Fruit fly (Drosophila melanogaster) whole organism, embryonic: ENCODE results near the gene AstA-R1.
A peak's percentile ranks its signal among the peaks of the same experiment; 100 is the strongest.

ENCODE experiments used
- CG10209 ChIP-seq: fragments of 200-800 bp; sonication (Bioruptor generic); optimal IDR thresholded peaks from 3 replicates; lab custom pipeline; 2017; ENCODE audit warnings: missing biosample characterization, mild to moderate bottlenecking, missing genetic modification characterization, missing genetic modification reagents
- CG1024 ChIP-seq: fragments of 200-800 bp; sonication (Bioruptor generic); IDR thresholded peaks from 2 replicates; pipeline ENCODE4 v1.3.6; 2022; ENCODE audit warnings: missing biosample characterization, missing genetic modification characterization
- CG1233 ChIP-seq: fragments of 200-800 bp; sonication (Bioruptor generic); optimal IDR thresholded peaks from 4 replicates; lab custom pipeline; 2018; ENCODE audit warnings: missing biosample characterization, mild to moderate bottlenecking, missing genetic modification characterization
- CG12744 ChIP-seq: fragments of 200-800 bp; sonication (Bioruptor generic); optimal IDR thresholded peaks from 2 replicates; lab custom pipeline; 2016; ENCODE audit warnings: missing biosample characterization, missing genetic modification characterization
- CG12942 ChIP-seq: fragments of 200-800 bp; sonication (Bioruptor generic); optimal IDR thresholded peaks from 3 replicates; lab custom pipeline; 2016; ENCODE audit warnings: missing biosample characterization, missing genetic modification characterization
- CG14014 ChIP-seq: fragments of 200-800 bp; sonication (Bioruptor generic); IDR thresholded peaks from 2 replicates; pipeline ENCODE4 v1.3.6; 2022; ENCODE audit warnings: missing biosample characterization, missing genetic modification characterization
- CG15696 ChIP-seq: fragments of 200-800 bp; sonication (Bioruptor generic); optimal IDR thresholded peaks from 2 replicates; lab custom pipeline; 2019; ENCODE audit warnings: missing biosample characterization, mild to moderate bottlenecking, missing genetic modification characterization, moderate library complexity
- CG17186 ChIP-seq: fragments of 200-800 bp; sonication (Bioruptor generic); optimal IDR thresholded peaks from 3 replicates; lab custom pipeline; 2017; ENCODE audit warnings: missing biosample characterization, missing genetic modification reagents, missing genetic modification characterization
- CG30431 ChIP-seq: fragments of 200-800 bp; sonication (Bioruptor generic); optimal IDR thresholded peaks from 2 replicates; lab custom pipeline; 2017; ENCODE audit warnings: missing biosample characterization, missing genetic modification characterization
- CG3065 ChIP-seq: fragments of 200-800 bp; sonication (Bioruptor generic); optimal IDR thresholded peaks from 2 replicates; lab custom pipeline; 2016; ENCODE audit warnings: missing biosample characterization, missing genetic modification characterization
- CG3163 ChIP-seq: fragments of 200-800 bp; sonication (Bioruptor generic); optimal IDR thresholded peaks from 3 replicates; lab custom pipeline; 2016; ENCODE audit warnings: missing biosample characterization, missing genetic modification characterization
- CG3281 ChIP-seq: fragments of 200-800 bp; sonication (Bioruptor generic); optimal IDR thresholded peaks from 3 replicates; lab custom pipeline; 2017; ENCODE audit warnings: missing biosample characterization, mild to moderate bottlenecking, missing genetic modification characterization
- CG3838 ChIP-seq: fragments of 200-800 bp; sonication (Bioruptor generic); optimal IDR thresholded peaks from 3 replicates; lab custom pipeline; 2016; ENCODE audit warnings: missing biosample characterization, missing genetic modification characterization
- CG4424 ChIP-seq: fragments of 200-800 bp; sonication (Bioruptor generic); optimal IDR thresholded peaks from 3 replicates; lab custom pipeline; 2016; ENCODE audit warnings: missing biosample characterization, missing genetic modification characterization
- CG4730 ChIP-seq: fragments of 200-800 bp; sonication (Bioruptor generic); IDR thresholded peaks from 2 replicates; pipeline ENCODE4 v1.3.6; 2022; ENCODE audit warnings: missing biosample characterization, missing genetic modification characterization
- CG6175 ChIP-seq: fragments of 200-800 bp; sonication (Bioruptor generic); IDR thresholded peaks from 3 replicates; pipeline ENCODE4 v1.3.6; 2022; ENCODE audit warnings: missing biosample characterization, missing genetic modification characterization
- CG6765 ChIP-seq: fragments of 200-800 bp; sonication (Bioruptor generic); optimal IDR thresholded peaks from 3 replicates; lab custom pipeline; 2017; ENCODE audit warnings: missing biosample characterization, mild to moderate bottlenecking, missing genetic modification characterization
- CG6791 ChIP-seq: fragments of 200-800 bp; sonication (Bioruptor generic); IDR thresholded peaks from 3 replicates; pipeline ENCODE4 v1.3.6; 2022; ENCODE audit warnings: missing biosample characterization, missing genetic modification characterization; ENCODE audit not compliant: partially characterized antibody
- CG6813 ChIP-seq: fragments of 200-800 bp; sonication (Bioruptor generic); optimal IDR thresholded peaks from 2 replicates; lab custom pipeline; 2017; ENCODE audit warnings: missing biosample characterization, missing genetic modification characterization, mild to moderate bottlenecking, moderate library complexity, missing genetic modification reagents
- CG8290 ChIP-seq, 3 experiments: fragments of 200-800 bp; sonication (Bioruptor generic); optimal IDR thresholded peaks; 2 replicates each; lab custom pipeline; 2016 to 2019; ENCODE audit warnings: missing biosample characterization in 3 of 3, missing genetic modification characterization in 3 of 3, mild to moderate bottlenecking in 2 of 3, moderate library complexity in 1 of 3
- CG9215 ChIP-seq: fragments of 200-800 bp; sonication (Bioruptor generic); IDR thresholded peaks from 2 replicates; pipeline ENCODE4 v1.3.6; 2022; ENCODE audit warnings: missing biosample characterization, missing genetic modification characterization
- CG9932 ChIP-seq: fragments of 200-800 bp; sonication (Bioruptor generic); IDR thresholded peaks from 2 replicates; pipeline ENCODE4 v1.3.6; 2022; ENCODE audit warnings: missing biosample characterization, missing genetic modification characterization
- CTCF ChIP-seq: fragments of 200-800 bp; sonication (Bioruptor generic); optimal IDR thresholded peaks from 2 replicates; lab custom pipeline; 2017; ENCODE audit warnings: missing biosample characterization, mild to moderate bottlenecking, missing genetic modification characterization, moderate library complexity
- Doc3 ChIP-seq: fragments of 200-800 bp; sonication (Bioruptor generic); IDR thresholded peaks from 3 replicates; pipeline ENCODE4 v1.3.6; 2022; ENCODE audit warnings: missing biosample characterization, missing genetic modification characterization; ENCODE audit not compliant: partially characterized antibody
- Dref ChIP-seq: fragments of 200-800 bp; sonication (Bioruptor generic); IDR thresholded peaks from 2 replicates; pipeline ENCODE4 v1.3.6; 2022; ENCODE audit warnings: missing biosample characterization, missing genetic modification characterization
- ERR ChIP-seq: fragments of 200-800 bp; sonication (Bioruptor generic); optimal IDR thresholded peaks from 2 replicates; lab custom pipeline; 2016; ENCODE audit warnings: missing biosample characterization, missing genetic modification characterization
- Hey ChIP-seq: fragments of 200-800 bp; sonication (Bioruptor generic); optimal IDR thresholded peaks from 3 replicates; lab custom pipeline; 2018; ENCODE audit warnings: missing biosample characterization, mild to moderate bottlenecking, missing genetic modification characterization
- Lhr ChIP-seq: fragments of 200-800 bp; sonication (Bioruptor generic); optimal IDR thresholded peaks from 3 replicates; lab custom pipeline; 2017; ENCODE audit warnings: mild to moderate bottlenecking, missing biosample characterization, missing genetic modification reagents, missing genetic modification characterization
- Lpt ChIP-seq: fragments of >200 bp; optimal IDR thresholded peaks from 2 replicates; lab custom pipeline; 2018; ENCODE audit warnings: missing biosample characterization, missing genetic modification characterization
- MTF-1 ChIP-seq: fragments of 200-800 bp; sonication (Bioruptor generic); optimal IDR thresholded peaks from 2 replicates; lab custom pipeline; 2018; ENCODE audit warnings: missing biosample characterization, mild to moderate bottlenecking, missing genetic modification characterization, borderline replicate concordance
- Med ChIP-seq: fragments of 200-800 bp; sonication (Bioruptor generic); peaks from one replicate; lab custom pipeline; 2016; ENCODE audit warnings: missing biosample characterization, missing genetic modification characterization, mild to moderate bottlenecking, inconsistent platforms, moderate library complexity
- Nf-YA ChIP-seq: fragments of 200-800 bp; sonication (Bioruptor generic); IDR thresholded peaks from 2 replicates; pipeline ENCODE4 v1.3.6; 2022; ENCODE audit warnings: missing biosample characterization, missing genetic modification characterization
- ac ChIP-seq: fragments of 200-800 bp; sonication (Bioruptor generic); optimal IDR thresholded peaks from 3 replicates; lab custom pipeline; 2017; ENCODE audit warnings: missing biosample characterization, mild to moderate bottlenecking, missing genetic modification characterization
- bowl ChIP-seq: fragments of 200-800 bp; sonication (Bioruptor generic); IDR thresholded peaks from 2 replicates; pipeline ENCODE4 v1.3.6; 2022; ENCODE audit warnings: missing biosample characterization, missing genetic modification characterization
- crc ChIP-seq: fragments of 200-800 bp; sonication (Bioruptor generic); optimal IDR thresholded peaks from 2 replicates; lab custom pipeline; 2016; ENCODE audit warnings: missing biosample characterization, missing genetic modification characterization
- dpn ChIP-seq, 2 experiments: fragments of 200-800 bp; sonication (Bioruptor generic); optimal IDR thresholded peaks; 3 replicates each; lab custom pipeline; 2016; ENCODE audit warnings: missing biosample characterization in 2 of 2, missing genetic modification characterization in 2 of 2
- exex ChIP-seq: fragments of 200-800 bp; sonication (Bioruptor generic); optimal IDR thresholded peaks from 4 replicates; lab custom pipeline; 2018; ENCODE audit warnings: missing biosample characterization, mild to moderate bottlenecking, missing genetic modification characterization, moderate library complexity
- gcm ChIP-seq: fragments of 200-800 bp; sonication (Bioruptor generic); optimal IDR thresholded peaks from 2 replicates; lab custom pipeline; 2019; ENCODE audit warnings: missing biosample characterization, mild to moderate bottlenecking, missing genetic modification characterization, moderate library complexity
- grau ChIP-seq: fragments of 200-800 bp; optimal IDR thresholded peaks from 3 replicates; lab custom pipeline; 2019; ENCODE audit warnings: missing biosample characterization, mild to moderate bottlenecking, missing genetic modification characterization, moderate library complexity
- lola ChIP-seq, 3 experiments: fragments of >200 bp in 2 of 3; fragments of 200-800 bp in 1 of 3; sonication (Bioruptor generic) in 1 of 3; optimal IDR thresholded peaks; 2 replicates each; lab custom pipeline; 2017 to 2019; ENCODE audit warnings: missing biosample characterization in 3 of 3, missing genetic modification characterization in 3 of 3, mild to moderate bottlenecking in 1 of 3, moderate library complexity in 1 of 3
- lov ChIP-seq, 2 experiments: fragments of 200-800 bp in 1 of 2; fragments of >200 bp in 1 of 2; sonication (Bioruptor generic) in 1 of 2; IDR thresholded peaks in 1 of 2; optimal IDR thresholded peaks in 1 of 2; 2 replicates in 1 of 2; 3 replicates in 1 of 2; pipeline versions ENCODE4 v1.3.6 to Lab custom; 2017 to 2022; ENCODE audit warnings: missing biosample characterization in 1 of 2, missing genetic modification characterization in 1 of 2
- nmo ChIP-seq: fragments of 200-800 bp; sonication (Bioruptor generic); optimal IDR thresholded peaks from 2 replicates; lab custom pipeline; 2018; ENCODE audit warnings: missing biosample characterization, mild to moderate bottlenecking, missing genetic modification characterization, moderate library complexity
- pfk ChIP-seq: fragments of 200-800 bp; sonication (Bioruptor generic); optimal IDR thresholded peaks from 2 replicates; lab custom pipeline; 2018; ENCODE audit warnings: missing biosample characterization, mild to moderate bottlenecking, missing genetic modification characterization, moderate library complexity
- pros ChIP-seq: fragments of 200-800 bp; sonication (Bioruptor generic); optimal IDR thresholded peaks from 3 replicates; lab custom pipeline; 2019; ENCODE audit warnings: missing biosample characterization, mild to moderate bottlenecking, missing genetic modification characterization, moderate library complexity
- sim ChIP-seq: fragments of 200-800 bp; sonication (Bioruptor generic); IDR thresholded peaks from 2 replicates; pipeline ENCODE4 v1.3.6; 2022; ENCODE audit warnings: missing biosample characterization, missing genetic modification characterization
- sna ChIP-seq: fragments of 200-800 bp; sonication (Bioruptor generic); IDR thresholded peaks from 2 replicates; pipeline ENCODE4 v1.3.6; 2022; ENCODE audit warnings: missing biosample characterization, missing genetic modification characterization; ENCODE audit not compliant: partially characterized antibody
- usp ChIP-seq: fragments of >200 bp; optimal IDR thresholded peaks from 2 replicates; lab custom pipeline; 2017; ENCODE audit warnings: missing biosample characterization, missing genetic modification characterization
- vnd ChIP-seq: fragments of 200-800 bp; sonication (Bioruptor generic); IDR thresholded peaks from 3 replicates; pipeline ENCODE4 v1.3.6; 2022; ENCODE audit warnings: missing biosample characterization, missing genetic modification characterization; ENCODE audit not compliant: partially characterized antibody

Gene AstA-R1

dm6 chrX:3545849-3546518 lies 28.4 kb upstream of the AstA-R1 start (continued):
- TF ChIP-seq CG10209 (GFP tag; lab: Kevin White, UChicago), result peak; percentile 82
- no peak for TF ChIP-seq ERR (GFP tag; lab: Kevin White, UChicago)
- TF ChIP-seq CG3065, result peak; percentile 54
- TF ChIP-seq CG17186, result peak; percentile 41
- no peak for TF ChIP-seq CG9932 (GFP tag; lab: Robert Waterston, UW)
- peak; percentile 65 for TF ChIP-seq CG6813
- TF ChIP-seq CG3838, result peak; percentile 41
- TF ChIP-seq Lhr (GFP tag; lab: Kevin White, UChicago), result peak; percentile 64
- TF ChIP-seq CG12744 (GFP tag; lab: Kevin White, UChicago), result peak; percentile 59
- no peak for TF ChIP-seq CG6175
- peak; percentile 60 for TF ChIP-seq CG1233 (GFP tag; lab: Kevin White, UChicago)
- peak; percentile 74 for TF ChIP-seq CG4730 (GFP tag; lab: Robert Waterston, UW)
- peak in 1 of 3 experiments; percentile 90 for TF ChIP-seq lola (GFP tag; optimal IDR thresholded peaks at IDR 0.05; lab: Kevin White, UChicago)
- TF ChIP-seq dpn (GFP tag; optimal IDR thresholded peaks at IDR 0.05; lab: Kevin White, UChicago), result peak; percentile 15 to 78
- no peak for TF ChIP-seq Dref (GFP tag; lab: Robert Waterston, UW)
- peak; percentile 79 for TF ChIP-seq CG4424 (GFP tag; lab: Kevin White, UChicago)
- TF ChIP-seq sna, result no peak
- TF ChIP-seq vnd (GFP tag; lab: Robert Waterston, UW), result peak; percentile 20; the same call in 1 of the 3 replicates
- peak; percentile 36 for TF ChIP-seq ac (GFP tag; lab: Kevin White, UChicago)
- TF ChIP-seq exex, result peak; percentile 10
- TF ChIP-seq CG3281 (GFP tag; lab: Kevin White, UChicago), result peak; percentile 54
- TF ChIP-seq usp, result no peak
- no peak for TF ChIP-seq crc
- no peak for TF ChIP-seq CG9215 (GFP tag; lab: Robert Waterston, UW)
- TF ChIP-seq pros (GFP tag; lab: Kevin White, UChicago), result peak; percentile 27
- peak; percentile 68 for TF ChIP-seq MTF-1 (GFP tag; lab: Kevin White, UChicago)
- no peak for TF ChIP-seq Lpt
- no peak for TF ChIP-seq bowl (GFP tag; lab: Robert Waterston, UW)
- TF ChIP-seq grau (tag; lab: Kevin White, UChicago), result peak; percentile 84
- no peak for TF ChIP-seq Doc3
- peak; percentile 84 for TF ChIP-seq CG6791 (GFP tag; lab: Robert Waterston, UW)
- TF ChIP-seq CG6765, result no peak
- peak; percentile 50 for TF ChIP-seq CG8290 (GFP tag; optimal IDR thresholded peaks at IDR 0.05; lab: Kevin White, UChicago)
- TF ChIP-seq CG8290 (tag; optimal IDR thresholded peaks at IDR 0.05; lab: Kevin White, UChicago), result peak in 1 of 2 experiments; percentile 2
- peak; percentile 82 for TF ChIP-seq CG1024 (GFP tag; lab: Robert Waterston, UW)
- peak; percentile 77 for TF ChIP-seq sim (GFP tag; lab: Robert Waterston, UW)
- TF ChIP-seq CTCF, result peak; percentile 2
- TF ChIP-seq CG30431 (GFP tag; lab: Kevin White, UChicago), result peak; percentile 69
- TF ChIP-seq gcm (GFP tag; lab: Kevin White, UChicago), result peak; percentile 93
- TF ChIP-seq Hey, result no peak
- TF ChIP-seq CG14014 (GFP tag; lab: Robert Waterston, UW), result peak; percentile 43; the same call in 1 of the 2 replicates
- peak; percentile 77 for TF ChIP-seq Med (GFP tag; lab: Kevin White, UChicago)
- TF ChIP-seq Nf-YA, result peak; percentile 85
- peak; percentile 95 for TF ChIP-seq nmo (GFP tag; lab: Kevin White, UChicago)
- peak; percentile 44 for TF ChIP-seq CG3163 (GFP tag; lab: Kevin White, UChicago)
- TF ChIP-seq CG15696, result peak; percentile 50
- TF ChIP-seq lov (optimal IDR thresholded peaks at IDR 0.05; lab: Kevin White, UChicago), result no peak
- peak; percentile 75; the same call in 2 of the 3 replicates for TF ChIP-seq lov (GFP tag; IDR thresholded peaks at IDR 0.05; lab: Robert Waterston, UW)
- TF ChIP-seq pfk, result no peak
- peak; percentile 78 for TF ChIP-seq CG12942 (GFP tag; lab: Kevin White, UChicago)
